Worm (Caenorhabditis elegans) whole organism, mixed stage, embryonic: ENCODE data around the gene T10B5.7.

Experiments
- M03D4.4 ChIP-seq: sonication (generic microtip); optimal IDR thresholded peaks from 2 replicates; lab custom pipeline; 2017; ENCODE audit warnings: mild to moderate bottlenecking, missing genetic modification characterization, missing compliant biosample characterization
- bed-3 ChIP-seq: fragments of 200-800 bp; sonication (Bioruptor generic); optimal IDR thresholded peaks from 3 replicates; lab custom pipeline; 2018; ENCODE audit warnings: mild to moderate bottlenecking, missing genetic modification characterization, moderate library complexity, missing compliant biosample characterization
- blmp-1 ChIP-seq: fragments of 150-350 bp; optimal IDR thresholded peaks from 2 replicates; lab custom pipeline; 2014; ENCODE audit warnings: missing biosample characterization, missing genetic modification characterization
- ceh-39 ChIP-seq: fragments of 150-350 bp; optimal IDR thresholded peaks from 2 replicates; lab custom pipeline; 2014; ENCODE audit warnings: missing biosample characterization, missing genetic modification characterization
- ceh-43 ChIP-seq: fragments of 200-800 bp; sonication (Bioruptor generic); optimal IDR thresholded peaks from 2 replicates; lab custom pipeline; 2018; ENCODE audit warnings: mild to moderate bottlenecking, missing genetic modification characterization, moderate library complexity, missing compliant biosample characterization
- ceh-83 ChIP-seq: fragments of 200-800 bp; sonication (Bioruptor generic); optimal IDR thresholded peaks from 2 replicates; lab custom pipeline; 2018; ENCODE audit warnings: mild to moderate bottlenecking, missing genetic modification characterization, missing compliant biosample characterization
- ces-1 ChIP-seq: fragments of 150-350 bp; optimal IDR thresholded peaks from 2 replicates; lab custom pipeline; 2014; ENCODE audit warnings: missing biosample characterization, missing genetic modification reagents, missing genetic modification characterization
- cnd-1 ChIP-seq: fragments of 200-800 bp; sonication (Bioruptor generic); optimal IDR thresholded peaks from 2 replicates; lab custom pipeline; 2018; ENCODE audit warnings: mild to moderate bottlenecking, missing genetic modification characterization, missing compliant biosample characterization
- drap-1 ChIP-seq: fragments of 200-800 bp; sonication (Bioruptor generic); optimal IDR thresholded peaks from 3 replicates; lab custom pipeline; 2018; ENCODE audit warnings: mild to moderate bottlenecking, missing genetic modification characterization, missing compliant biosample characterization
- elt-1 ChIP-seq: sonication (generic microtip); optimal IDR thresholded peaks from 2 replicates; lab custom pipeline; 2017; ENCODE audit warnings: missing genetic modification characterization, mild to moderate bottlenecking, missing compliant biosample characterization, antibody characterized with exemption, moderate library complexity, borderline replicate concordance; ENCODE audit not compliant: insufficient read depth
- elt-3 ChIP-seq: fragments of 150-350 bp; optimal IDR thresholded peaks from 2 replicates; lab custom pipeline; 2014; ENCODE audit warnings: missing biosample characterization, missing genetic modification characterization
- flh-1 ChIP-seq: fragments of 200-800 bp; sonication (Bioruptor generic); optimal IDR thresholded peaks from 2 replicates; lab custom pipeline; 2018; ENCODE audit warnings: mild to moderate bottlenecking, missing genetic modification characterization, moderate library complexity, missing compliant biosample characterization
- ham-2 ChIP-seq: fragments of 200-800 bp; sonication (Bioruptor generic); optimal IDR thresholded peaks from 2 replicates; lab custom pipeline; 2018; ENCODE audit warnings: mild to moderate bottlenecking, missing genetic modification characterization, missing compliant biosample characterization
- hlh-1 ChIP-seq: fragments of 150-350 bp; optimal IDR thresholded peaks from 2 replicates; lab custom pipeline; 2014; ENCODE audit warnings: missing biosample characterization, missing genetic modification reagents, missing genetic modification characterization
- lin-13 ChIP-seq: fragments of 150-350 bp; optimal IDR thresholded peaks from 2 replicates; lab custom pipeline; 2014; ENCODE audit warnings: missing biosample characterization, missing genetic modification characterization
- lin-32 ChIP-seq: fragments of 200-800 bp; sonication (Bioruptor generic); optimal IDR thresholded peaks from 2 replicates; lab custom pipeline; 2018; ENCODE audit warnings: mild to moderate bottlenecking, missing genetic modification characterization, missing compliant biosample characterization
- lsy-2 ChIP-seq: fragments of 150-350 bp; optimal IDR thresholded peaks from 2 replicates; lab custom pipeline; 2014; ENCODE audit warnings: missing biosample characterization, missing genetic modification characterization
- mab-5 ChIP-seq: fragments of 150-350 bp; optimal IDR thresholded peaks from 2 replicates; lab custom pipeline; 2014; ENCODE audit warnings: missing biosample characterization, missing genetic modification characterization
- mep-1 ChIP-seq: fragments of 150-350 bp; optimal IDR thresholded peaks from 2 replicates; lab custom pipeline; 2017; ENCODE audit warnings: missing biosample characterization, missing genetic modification reagents, missing genetic modification characterization, inconsistent platforms
- mls-2 ChIP-seq: sonication (generic microtip); optimal IDR thresholded peaks from 2 replicates; lab custom pipeline; 2016; ENCODE audit warnings: mild to moderate bottlenecking, missing genetic modification characterization, moderate library complexity, missing compliant biosample characterization
- nhr-12 ChIP-seq: fragments of 150-350 bp; optimal IDR thresholded peaks from 2 replicates; lab custom pipeline; 2014; ENCODE audit warnings: missing biosample characterization, missing genetic modification characterization
- nhr-2 ChIP-seq: fragments of 150-350 bp; optimal IDR thresholded peaks from 2 replicates; lab custom pipeline; 2014; ENCODE audit warnings: missing biosample characterization, missing genetic modification characterization
- nhr-237 ChIP-seq: fragments of 150-350 bp; optimal IDR thresholded peaks from 2 replicates; lab custom pipeline; 2014; ENCODE audit warnings: missing biosample characterization, missing genetic modification characterization
- nhr-28 ChIP-seq: fragments of 150-350 bp; optimal IDR thresholded peaks from 2 replicates; lab custom pipeline; 2014; ENCODE audit warnings: missing biosample characterization, missing genetic modification characterization
- nhr-76 ChIP-seq: sonication (generic microtip); optimal IDR thresholded peaks from 2 replicates; lab custom pipeline; 2017; ENCODE audit warnings: missing biosample characterization, missing genetic modification characterization
- pha-4 ChIP-seq: fragments of 150-350 bp; optimal IDR thresholded peaks from 2 replicates; lab custom pipeline; 2018; ENCODE audit warnings: missing biosample characterization, missing genetic modification reagents, missing genetic modification characterization
- sem-2 ChIP-seq: fragments of 200-800 bp; sonication (Bioruptor generic); optimal IDR thresholded peaks from 2 replicates; lab custom pipeline; 2018; ENCODE audit warnings: mild to moderate bottlenecking, missing genetic modification characterization, missing compliant biosample characterization
- snpc-4 ChIP-seq: fragments of 150-350 bp; optimal IDR thresholded peaks from 2 replicates; lab custom pipeline; 2014; ENCODE audit warnings: missing biosample characterization, missing genetic modification characterization
- sptf-1 ChIP-seq: sonication (generic microtip); optimal IDR thresholded peaks from 2 replicates; lab custom pipeline; 2017; ENCODE audit warnings: mild to moderate bottlenecking, missing genetic modification characterization, moderate library complexity, missing compliant biosample characterization
- tbx-8 ChIP-seq: fragments of 200-800 bp; sonication (Bioruptor generic); optimal IDR thresholded peaks from 2 replicates; lab custom pipeline; 2018; ENCODE audit warnings: mild to moderate bottlenecking, missing genetic modification characterization, moderate library complexity, missing compliant biosample characterization
- unc-120 ChIP-seq: sonication (generic microtip); optimal IDR thresholded peaks from 2 replicates; lab custom pipeline; 2017; ENCODE audit warnings: missing genetic modification characterization, missing compliant biosample characterization; ENCODE audit not compliant: poor library complexity, severe bottlenecking
- unc-39 ChIP-seq: fragments of 150-350 bp; optimal IDR thresholded peaks from 2 replicates; lab custom pipeline; 2014; ENCODE audit warnings: missing biosample characterization, missing genetic modification characterization
- unc-62 ChIP-seq: fragments of 150-350 bp; optimal IDR thresholded peaks from 2 replicates; lab custom pipeline; 2014; ENCODE audit warnings: missing biosample characterization, missing genetic modification reagents, missing genetic modification characterization
- zip-8 ChIP-seq: fragments of 150-350 bp; optimal IDR thresholded peaks from 2 replicates; lab custom pipeline; 2014; ENCODE audit warnings: missing biosample characterization, missing genetic modification characterization
- ztf-11 ChIP-seq: fragments of 150-350 bp; optimal IDR thresholded peaks from 2 replicates; lab custom pipeline; 2014; ENCODE audit warnings: missing biosample characterization, missing genetic modification characterization

The T10B5.7 gene

ce11 chrV:1857840-1858239 lies 11.8 kb downstream of the T10B5.7 start:
- TF ChIP-seq hlh-1 (no peak), ceh-43 (GFP tag; lab: Kevin White, UChicago) (no peak), nhr-28 (tag; lab: Kevin White, UChicago) (no peak), nhr-237 (tag; lab: Kevin White, UChicago) (no peak), bed-3 (GFP tag; lab: Kevin White, UChicago) (no peak), ceh-39 (tag; lab: Kevin White, UChicago) (no peak), cnd-1 (tag; lab: Kevin White, UChicago) (no peak), unc-62 (GFP tag; lab: Kevin White, UChicago) (no peak)
- TF ChIP-seq, all 35 proteins: peak for 0

ce11 chrV:1862954-1863353 lies 17.0 kb downstream of the T10B5.7 start:
- no peak for TF ChIP-seq ceh-83 (GFP tag; lab: Kevin White, UChicago)
- peak; percentile 82 for TF ChIP-seq ces-1 (GFP tag; lab: Kevin White, UChicago)

ce11 chrV:1864997-1865396 lies 19.0 kb downstream of the T10B5.7 start:
- TF ChIP-seq blmp-1 (tag; lab: Kevin White, UChicago) (no peak), ham-2 (GFP tag; lab: Kevin White, UChicago) (no peak), hlh-1 (no peak)

- TF ChIP-seq drap-1, result no peak
- TF ChIP-seq nhr-2 (tag; lab: Kevin White, UChicago), result no peak
- no peak for TF ChIP-seq bed-3 (GFP tag; lab: Kevin White, UChicago)
- no peak for TF ChIP-seq M03D4.4 (tag; lab: Kevin White, UChicago)
- no peak for TF ChIP-seq ceh-43 (GFP tag; lab: Kevin White, UChicago)
- no peak for TF ChIP-seq lin-32 (GFP tag; lab: Kevin White, UChicago)
- TF ChIP-seq lin-13 (tag; lab: Kevin White, UChicago), result no peak
- no peak for TF ChIP-seq blmp-1 (tag; lab: Kevin White, UChicago)
- TF ChIP-seq pha-4 (tag; lab: Kevin White, UChicago), result no peak
- TF ChIP-seq sem-2 (GFP tag; lab: Kevin White, UChicago), result no peak
- TF ChIP-seq ces-1 (GFP tag; lab: Kevin White, UChicago), result no peak
- no peak for TF ChIP-seq mep-1 (tag; lab: Kevin White, UChicago)
- TF ChIP-seq mab-5 (tag; lab: Kevin White, UChicago), result no peak
Observed at ce11 chrV:1868025-1868424, 22.0 kb downstream of the T10B5.7 start.

DNA sequence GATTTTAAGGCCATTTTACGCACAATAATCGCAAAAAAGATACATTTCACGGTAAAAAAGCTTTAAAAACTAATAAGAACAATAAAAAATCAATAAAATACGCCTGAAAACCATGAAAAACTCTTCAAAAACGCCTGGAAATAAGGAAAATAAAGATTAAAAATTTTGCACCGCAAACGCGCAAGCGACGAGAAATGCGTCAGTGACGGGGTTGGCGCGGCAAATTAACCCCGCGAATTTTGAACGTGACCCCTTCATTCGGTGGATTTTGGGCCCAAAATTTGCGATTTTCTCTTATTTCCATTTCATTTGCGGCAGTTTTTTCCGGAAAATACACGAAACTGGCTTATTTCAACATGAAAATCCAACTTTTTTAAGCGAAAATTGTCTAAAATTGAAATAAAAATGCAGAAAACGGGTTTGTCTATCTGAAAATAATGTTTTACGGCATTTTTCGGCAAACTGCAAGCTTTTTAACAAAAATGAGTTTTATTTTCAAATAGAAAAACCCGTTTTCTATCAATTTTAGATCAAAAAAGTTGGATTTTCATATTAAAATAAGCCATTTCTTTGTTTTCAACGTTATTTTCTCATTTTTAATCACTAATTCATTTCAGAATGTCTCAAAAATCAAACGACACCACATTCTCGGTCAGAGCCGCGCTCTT lies 22.7 kb downstream of the T10B5.7 start, which contains the start of gene knl-3:
Gene knl-3 (plus strand): TSS at position 618 of the 668 bp plus-strand sequence.
- TF ChIP-seq cnd-1 (tag; lab: Kevin White, UChicago) (peak; percentile 77), zip-8 (no peak), ces-1 (GFP tag; lab: Kevin White, UChicago) (peak; percentile 68), snpc-4 (no peak), lin-32 (GFP tag; lab: Kevin White, UChicago) (no peak), unc-120 (tag; lab: Kevin White, UChicago) (peak; percentile 59), drap-1 (peak; percentile 60), ceh-43 (GFP tag; lab: Kevin White, UChicago) (peak; percentile 54), bed-3 (GFP tag; lab: Kevin White, UChicago) (peak; percentile 54), nhr-2 (tag; lab: Kevin White, UChicago) (no peak), tbx-8 (GFP tag; lab: Kevin White, UChicago) (peak; percentile 52), mab-5 (tag; lab: Kevin White, UChicago) (no peak), sptf-1 (tag; lab: Kevin White, UChicago) (peak; percentile 92), lsy-2 (tag; lab: Kevin White, UChicago) (peak; percentile 81), blmp-1 (tag; lab: Kevin White, UChicago) (peak; percentile 20), ceh-83 (GFP tag; lab: Kevin White, UChicago) (peak; percentile 72), hlh-1 (peak; percentile 12), ceh-39 (tag; lab: Kevin White, UChicago) (peak; percentile 66), lin-13 (tag; lab: Kevin White, UChicago) (peak; percentile 97), nhr-76 (tag; lab: Kevin White, UChicago) (no peak), pha-4 (tag; lab: Kevin White, UChicago) (peak; percentile 89), mep-1 (tag; lab: Kevin White, UChicago) (peak; percentile 89), nhr-28 (tag; lab: Kevin White, UChicago) (no peak), flh-1 (GFP tag; lab: Kevin White, UChicago) (no peak), sem-2 (GFP tag; lab: Kevin White, UChicago) (no peak), elt-1 (tag; lab: Kevin White, UChicago) (no peak), ham-2 (GFP tag; lab: Kevin White, UChicago) (peak; percentile 23), unc-39 (tag; lab: Kevin White, UChicago) (no peak), mls-2 (tag; lab: Kevin White, UChicago) (peak; percentile 85), elt-3 (tag; lab: Kevin White, UChicago) (no peak), unc-62 (GFP tag; lab: Kevin White, UChicago) (peak; percentile 28), nhr-12 (no peak), ztf-11 (tag; lab: Kevin White, UChicago) (peak; percentile 49), M03D4.4 (tag; lab: Kevin White, UChicago) (peak; percentile 80), nhr-237 (tag; lab: Kevin White, UChicago) (peak; percentile 83)
